Worm (Caenorhabditis elegans): ENCODE results near the gene acy-3.

Gene acy-3

DNA sequence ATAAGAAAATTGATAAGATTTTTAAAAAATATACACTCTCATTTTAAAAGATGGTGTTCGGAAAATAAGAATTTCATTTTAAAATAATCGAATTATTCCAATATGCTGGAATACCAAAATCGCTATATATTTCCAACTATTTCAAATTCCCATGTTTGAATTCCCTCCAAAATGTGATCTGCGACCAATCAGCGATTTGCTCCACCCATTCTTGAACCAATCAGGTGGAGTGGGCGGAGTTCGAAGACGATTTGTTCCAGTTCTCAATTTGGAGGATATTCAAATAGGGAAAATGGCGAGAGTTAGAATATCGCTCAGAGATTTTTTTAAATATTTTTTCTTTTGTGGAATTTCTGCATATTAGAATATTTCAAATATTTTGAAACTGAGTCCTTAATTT is 4.6 kb upstream of the acy-3 start:
- no peak for TF ChIP-seq B0310.2 (tag; optimal IDR thresholded peaks at IDR 0.05)
- TF ChIP-seq tbx-37 (GFP tag; conservative IDR thresholded peaks at IDR 0.05) = no peak
- no peak for TF ChIP-seq flt-1 (GFP tag; IDR thresholded peaks at IDR 0.05)
- no peak for TF ChIP-seq ama-1 (optimal IDR thresholded peaks at IDR 0.05)
- no peak for TF ChIP-seq aly-1 (tag; optimal IDR thresholded peaks at IDR 0.05)
- no peak for TF ChIP-seq tra-4 (tag; optimal IDR thresholded peaks at IDR 0.05)
- no peak for TF ChIP-seq tbx-11 (GFP tag; IDR thresholded peaks at IDR 0.05)
- no peak for TF ChIP-seq ceh-36 (tag; optimal IDR thresholded peaks at IDR 0.05)
- no peak for TF ChIP-seq sea-1 (GFP tag; conservative IDR thresholded peaks at IDR 0.05)
- TF ChIP-seq scrt-1 (GFP tag; IDR thresholded peaks at IDR 0.05) = no peak
- no peak for TF ChIP-seq ets-7 (tag; optimal IDR thresholded peaks at IDR 0.05)
- TF ChIP-seq hmg-4 (GFP tag; optimal IDR thresholded peaks at IDR 0.05) = no peak
- no peak for TF ChIP-seq hmbx-1 (tag; optimal IDR thresholded peaks at IDR 0.05)
- TF ChIP-seq F13C5.2 (tag; optimal IDR thresholded peaks at IDR 0.05) = no peak
- no peak for TF ChIP-seq pes-1 (GFP tag; IDR thresholded peaks at IDR 0.05)
- TF ChIP-seq ceh-13 (GFP tag; optimal IDR thresholded peaks at IDR 0.05) = no peak
- no peak for TF ChIP-seq hnd-1 (tag; optimal IDR thresholded peaks at IDR 0.05)

DNA sequence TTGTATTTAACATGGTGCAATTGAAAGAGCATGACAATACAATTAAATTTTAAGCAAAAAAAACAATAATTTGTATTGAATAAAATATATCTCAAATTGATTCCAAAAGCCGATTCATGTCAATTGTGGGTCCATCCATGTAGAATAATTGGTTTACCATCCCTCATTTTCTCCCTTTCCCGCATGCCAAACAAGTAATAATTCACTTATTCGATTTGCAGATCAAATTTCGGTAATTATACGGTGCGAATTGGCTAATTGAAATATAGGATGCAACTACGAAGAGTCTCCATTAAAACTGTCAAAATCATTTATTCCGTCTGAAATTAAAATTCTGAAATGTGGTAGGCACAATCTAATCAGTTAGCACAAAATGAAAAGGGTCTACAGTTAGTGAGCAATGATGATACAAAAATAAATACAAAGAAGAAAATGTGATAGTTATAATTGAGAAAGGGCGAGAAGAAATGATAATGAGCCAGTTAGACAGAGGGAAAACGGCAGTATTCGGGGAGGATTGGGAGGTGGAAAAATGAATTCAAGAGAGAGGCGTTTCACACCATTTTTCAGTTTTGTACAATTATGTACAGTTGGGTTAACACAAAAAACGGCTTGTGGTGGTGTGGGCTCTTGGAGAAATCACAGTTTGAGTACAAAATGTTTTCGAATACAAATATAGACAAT is 3.6 kb upstream of the acy-3 start:
- TF ChIP-seq flt-1 (GFP tag; IDR thresholded peaks at IDR 0.05) (no peak), hmbx-1 (tag; optimal IDR thresholded peaks at IDR 0.05) (no peak), hnd-1 (tag; optimal IDR thresholded peaks at IDR 0.05) (no peak), tbx-11 (GFP tag; IDR thresholded peaks at IDR 0.05) (no peak), F13C5.2 (tag; optimal IDR thresholded peaks at IDR 0.05) (no peak), sea-1 (GFP tag; conservative IDR thresholded peaks at IDR 0.05) (no peak), tbx-37 (GFP tag; conservative IDR thresholded peaks at IDR 0.05) (no peak), scrt-1 (GFP tag; IDR thresholded peaks at IDR 0.05) (no peak)

DNA sequence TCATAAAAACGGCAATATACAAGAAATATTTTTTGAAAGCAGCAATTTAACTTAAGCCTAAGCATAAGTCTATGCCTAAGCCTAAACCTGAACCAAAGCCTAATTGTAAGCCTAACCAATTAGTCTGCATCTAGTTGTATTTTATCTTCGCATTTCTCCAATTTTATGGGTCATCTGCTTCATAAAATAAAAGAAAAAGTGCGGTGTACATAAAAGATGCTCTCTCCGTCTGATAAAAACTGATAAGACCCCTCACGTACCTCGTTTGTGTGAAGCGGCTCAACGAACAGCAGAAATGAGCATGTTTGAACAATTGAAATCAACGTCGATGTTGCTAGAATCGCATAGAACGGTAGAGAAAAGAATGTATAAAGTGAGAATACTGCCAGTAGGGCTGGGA is 1.2 kb downstream of the acy-3 start:
- TF ChIP-seq tbx-11 (GFP tag; IDR thresholded peaks at IDR 0.05) (no peak), ama-1 (optimal IDR thresholded peaks at IDR 0.05) (no peak), tra-4 (tag; optimal IDR thresholded peaks at IDR 0.05) (no peak), hnd-1 (tag; optimal IDR thresholded peaks at IDR 0.05) (no peak), tbx-37 (GFP tag; conservative IDR thresholded peaks at IDR 0.05) (no peak), pes-1 (GFP tag; IDR thresholded peaks at IDR 0.05) (no peak)

DNA sequence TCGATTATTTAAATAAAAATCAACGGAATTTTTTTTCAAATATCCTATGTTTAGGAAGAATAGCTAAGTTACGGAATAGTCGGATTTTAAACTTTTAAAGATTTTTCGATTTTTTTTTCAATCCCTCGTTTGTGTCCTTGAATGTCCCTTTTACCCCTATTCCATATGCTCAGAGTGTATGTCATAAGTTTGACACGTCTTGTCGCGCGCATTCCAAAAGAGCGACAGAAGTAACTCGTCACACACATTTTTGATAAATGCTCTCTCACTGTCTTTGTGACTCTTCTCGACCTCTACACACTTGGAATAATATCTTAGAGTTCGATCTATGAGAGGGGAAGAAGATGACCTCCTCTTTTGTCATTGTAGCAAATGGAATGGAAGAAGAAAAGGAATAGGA is 2.4 kb downstream of the acy-3 start:
- TF ChIP-seq scrt-1 (GFP tag; IDR thresholded peaks at IDR 0.05) (no peak), pes-1 (GFP tag; IDR thresholded peaks at IDR 0.05) (no peak), ets-7 (tag; optimal IDR thresholded peaks at IDR 0.05) (no peak), ceh-13 (GFP tag; optimal IDR thresholded peaks at IDR 0.05) (no peak), hnd-1 (tag; optimal IDR thresholded peaks at IDR 0.05) (no peak), flt-1 (GFP tag; IDR thresholded peaks at IDR 0.05) (no peak), hmbx-1 (tag; optimal IDR thresholded peaks at IDR 0.05) (no peak), tra-4 (tag; optimal IDR thresholded peaks at IDR 0.05) (no peak), tbx-37 (GFP tag; conservative IDR thresholded peaks at IDR 0.05) (no peak), tbx-11 (GFP tag; IDR thresholded peaks at IDR 0.05) (no peak), hmg-4 (GFP tag; optimal IDR thresholded peaks at IDR 0.05) (no peak), ceh-36 (tag; optimal IDR thresholded peaks at IDR 0.05) (no peak), aly-1 (tag; optimal IDR thresholded peaks at IDR 0.05) (no peak), F13C5.2 (tag; optimal IDR thresholded peaks at IDR 0.05) (no peak), B0310.2 (tag; optimal IDR thresholded peaks at IDR 0.05) (no peak)

DNA sequence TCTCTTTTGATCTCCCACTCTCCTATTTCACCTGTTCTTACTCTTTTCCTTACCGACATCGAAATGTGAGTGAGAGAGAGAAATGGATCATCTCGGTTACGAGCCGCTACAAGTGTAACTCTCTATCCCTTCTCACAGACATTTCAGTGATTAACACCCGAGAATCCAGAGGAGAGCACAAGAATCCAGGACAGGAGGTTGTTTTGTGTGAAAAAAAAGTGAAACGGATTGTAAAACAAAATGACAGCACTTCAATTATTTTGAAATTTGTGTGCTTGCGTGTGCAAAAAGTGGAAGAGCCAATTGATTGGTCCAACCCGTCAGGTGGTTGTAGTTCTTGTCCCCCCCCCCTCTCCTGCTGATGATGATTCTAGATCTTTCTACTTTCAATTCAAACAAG is 3.4 kb downstream of the acy-3 start:
- TF ChIP-seq B0310.2 (tag; optimal IDR thresholded peaks at IDR 0.05) (no peak), ets-7 (tag; optimal IDR thresholded peaks at IDR 0.05) (no peak), flt-1 (GFP tag; IDR thresholded peaks at IDR 0.05) (no peak), ceh-36 (tag; optimal IDR thresholded peaks at IDR 0.05) (no peak), tbx-11 (GFP tag; IDR thresholded peaks at IDR 0.05) (no peak), tbx-37 (GFP tag; conservative IDR thresholded peaks at IDR 0.05) (no peak), hmbx-1 (tag; optimal IDR thresholded peaks at IDR 0.05) (no peak), ceh-13 (GFP tag; optimal IDR thresholded peaks at IDR 0.05) (no peak), scrt-1 (GFP tag; IDR thresholded peaks at IDR 0.05) (no peak), sea-1 (GFP tag; conservative IDR thresholded peaks at IDR 0.05) (no peak), pes-1 (GFP tag; IDR thresholded peaks at IDR 0.05) (no peak), aly-1 (tag; optimal IDR thresholded peaks at IDR 0.05) (no peak), F13C5.2 (tag; optimal IDR thresholded peaks at IDR 0.05) (no peak)

DNA sequence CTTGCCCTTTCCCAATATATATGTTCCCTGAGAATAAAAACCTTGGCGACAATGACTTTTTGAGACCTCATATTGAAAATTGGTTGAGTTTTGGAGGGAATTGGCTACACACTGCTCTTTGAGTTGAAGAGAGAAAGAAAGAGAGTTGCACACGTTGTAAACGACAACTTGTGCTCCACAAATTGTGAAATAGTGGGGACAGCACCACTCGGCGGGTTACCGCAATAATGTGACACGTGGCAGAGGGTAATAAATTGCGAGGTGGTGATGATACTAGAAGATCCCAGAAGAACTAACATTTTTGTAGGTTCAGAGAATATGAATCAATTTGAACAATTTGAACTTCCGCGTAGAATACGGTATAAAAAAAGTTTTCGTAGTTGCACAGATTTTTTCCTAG is 4.5 kb downstream of the acy-3 start:
- no peak for TF ChIP-seq tbx-11 (GFP tag; IDR thresholded peaks at IDR 0.05)

DNA sequence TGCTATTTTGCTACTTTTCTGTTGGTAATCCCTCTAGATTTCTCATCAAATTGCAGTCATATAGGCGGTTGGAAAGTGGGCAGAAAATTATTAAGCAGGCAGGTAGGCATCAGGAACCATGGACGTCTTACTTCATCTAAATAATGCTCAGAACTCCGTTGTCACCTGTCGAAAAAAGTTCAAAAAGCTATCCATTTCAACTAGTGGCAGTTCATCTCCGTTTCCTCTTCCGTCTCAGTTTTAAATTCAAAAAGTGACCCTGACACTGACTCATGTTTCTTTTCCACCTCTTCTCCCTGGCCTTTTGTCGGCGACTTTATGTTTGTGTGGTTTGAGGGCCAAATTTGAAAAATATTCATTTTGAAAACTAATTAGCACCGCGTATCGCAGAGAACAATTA is 11.7 kb downstream of the acy-3 start:
- TF ChIP-seq tbx-11 (GFP tag; IDR thresholded peaks at IDR 0.05) (no peak), ets-7 (tag; optimal IDR thresholded peaks at IDR 0.05) (no peak), hmg-4 (GFP tag; optimal IDR thresholded peaks at IDR 0.05) (no peak), B0310.2 (tag; optimal IDR thresholded peaks at IDR 0.05) (no peak), ceh-36 (tag; optimal IDR thresholded peaks at IDR 0.05) (no peak)

DNA sequence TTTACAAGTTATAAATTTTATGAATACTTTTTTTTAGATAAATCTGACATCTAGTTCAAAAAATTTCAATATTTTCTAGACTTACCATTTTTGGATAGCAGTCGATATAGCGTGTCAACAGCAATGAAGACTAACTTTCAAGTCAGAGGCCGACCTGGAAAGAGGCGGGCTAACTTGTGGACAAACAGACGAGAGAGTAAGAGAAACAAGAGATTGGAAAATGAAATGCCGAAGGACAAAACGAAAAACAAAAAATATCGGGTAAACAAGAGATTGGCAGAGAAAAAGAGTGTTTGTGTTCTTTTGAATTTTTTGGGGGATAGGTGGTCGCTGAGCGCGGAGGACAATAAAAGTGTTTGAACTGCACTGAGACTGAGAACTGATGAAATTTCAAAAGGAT is 13.1 kb downstream of the acy-3 start, which contains the start of gene lec-4:
TSS of gene lec-4 (minus strand) at position 154 of the 400 bp plus-strand sequence.
- TF ChIP-seq ceh-36 (tag; optimal IDR thresholded peaks at IDR 0.05) (no peak), B0310.2 (tag; optimal IDR thresholded peaks at IDR 0.05) (no peak), scrt-1 (GFP tag; IDR thresholded peaks at IDR 0.05) (no peak), tbx-11 (GFP tag; IDR thresholded peaks at IDR 0.05) (no peak), ama-1 (optimal IDR thresholded peaks at IDR 0.05) (no peak), sea-1 (GFP tag; conservative IDR thresholded peaks at IDR 0.05) (no peak), hnd-1 (tag; optimal IDR thresholded peaks at IDR 0.05) (no peak)
